Worm (Caenorhabditis elegans): Measurements from ENCODE around the gene T01C8.2.

DNA sequence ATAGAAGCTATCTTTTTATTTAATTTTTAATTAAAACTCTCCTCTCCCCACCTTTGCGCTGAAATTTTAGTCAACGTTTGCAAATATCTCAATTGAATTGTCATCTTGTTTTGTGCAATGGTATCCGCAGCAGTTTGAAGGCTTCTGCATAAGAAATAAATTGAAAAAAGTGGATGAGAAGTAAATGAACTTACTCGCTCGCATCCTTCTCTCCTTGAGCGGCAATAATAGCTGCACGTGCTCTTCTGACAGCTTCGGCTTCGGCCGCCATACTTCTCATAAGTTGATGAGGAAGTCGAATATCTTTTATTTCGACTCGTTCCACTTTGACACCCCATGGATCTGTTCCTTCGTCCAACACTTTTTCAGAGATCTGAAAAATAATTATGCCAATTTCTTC, 30.6 kb downstream of the T01C8.2 start:
- TF ChIP-seq ama-1 (optimal IDR thresholded peaks at IDR 0.05), result no peak
- TF ChIP-seq tbx-2 (tag; optimal IDR thresholded peaks at IDR 0.05), result no peak
- TF ChIP-seq fkh-10 (GFP tag; optimal IDR thresholded peaks at IDR 0.05), result no peak
- TF ChIP-seq ceh-22 (tag; optimal IDR thresholded peaks at IDR 0.05), result no peak
- no peak for TF ChIP-seq hlh-8 (tag; optimal IDR thresholded peaks at IDR 0.05)
- no peak for TF ChIP-seq zip-5 (tag; optimal IDR thresholded peaks at IDR 0.05)
- TF ChIP-seq unc-86 (tag; optimal IDR thresholded peaks at IDR 0.05), result no peak
- TF ChIP-seq mec-3 (tag; optimal IDR thresholded peaks at IDR 0.05; ENCODE audit: borderline replicate concordance), result no peak
- TF ChIP-seq ceh-45 (GFP tag; IDR thresholded peaks at IDR 0.05), result no peak
- no peak for TF ChIP-seq ceh-18 (tag; optimal IDR thresholded peaks at IDR 0.05)
- no peak for TF ChIP-seq nfya-1 (tag; optimal IDR thresholded peaks at IDR 0.05)
- no peak for TF ChIP-seq elt-2 (tag; optimal IDR thresholded peaks at IDR 0.05)

All from whole organism, late embryonic.